Fruit fly (Drosophila melanogaster) whole organism, embryonic: ENCODE measurements around the gene Duox.

Experiments used
- Adf1 ChIP-seq: fragments of 200-800 bp; sonication (Bioruptor generic); IDR thresholded peaks from 2 replicates; pipeline ENCODE4 v1.3.6; 2022; ENCODE audit warnings: missing biosample characterization, missing genetic modification characterization
- CG11504 ChIP-seq: fragments of 200-800 bp; sonication (Bioruptor generic); optimal IDR thresholded peaks from 3 replicates; lab custom pipeline; 2019; ENCODE audit warnings: missing biosample characterization, mild to moderate bottlenecking, missing genetic modification characterization, moderate library complexity
- CG13287 ChIP-seq: fragments of 200-800 bp; sonication (Bioruptor generic); IDR thresholded peaks from 2 replicates; pipeline ENCODE4 v1.3.6; 2022; ENCODE audit warnings: missing biosample characterization, missing genetic modification characterization; ENCODE audit not compliant: partially characterized antibody
- CG16863 ChIP-seq: fragments of 200-800 bp; sonication (Bioruptor generic); optimal IDR thresholded peaks from 3 replicates; lab custom pipeline; 2016; ENCODE audit warnings: missing biosample characterization, missing genetic modification characterization
- CG17186 ChIP-seq: fragments of 200-800 bp; sonication (Bioruptor generic); optimal IDR thresholded peaks from 3 replicates; lab custom pipeline; 2017; ENCODE audit warnings: missing biosample characterization, missing genetic modification reagents, missing genetic modification characterization
- CG33557 ChIP-seq: fragments of 200-800 bp; sonication (Bioruptor generic); optimal IDR thresholded peaks from 2 replicates; lab custom pipeline; 2019; ENCODE audit warnings: missing biosample characterization, mild to moderate bottlenecking, missing genetic modification characterization, moderate library complexity
- CG34376 ChIP-seq: fragments of 200-800 bp; sonication (Bioruptor generic); optimal IDR thresholded peaks from 2 replicates; lab custom pipeline; 2018; ENCODE audit warnings: missing biosample characterization, mild to moderate bottlenecking, missing genetic modification characterization
- CG42726 ChIP-seq: fragments of 200-800 bp; sonication (Bioruptor generic); IDR thresholded peaks from 2 replicates; pipeline ENCODE4 v1.3.6; 2022; ENCODE audit warnings: missing biosample characterization, missing genetic modification characterization; ENCODE audit not compliant: partially characterized antibody
- CG5180 ChIP-seq: fragments of 200-800 bp; sonication (Bioruptor generic); optimal IDR thresholded peaks from 3 replicates; lab custom pipeline; 2017; ENCODE audit warnings: missing biosample characterization, missing genetic modification characterization, mild to moderate bottlenecking, moderate library complexity, missing genetic modification reagents
- CG7357 ChIP-seq: fragments of 200-800 bp; sonication (Bioruptor generic); IDR thresholded peaks from 3 replicates; pipeline ENCODE4 v1.3.6; 2022; ENCODE audit warnings: missing biosample characterization, missing genetic modification characterization
- Deaf1 ChIP-seq: fragments of 200-800 bp; optimal IDR thresholded peaks from 3 replicates; lab custom pipeline; 2019; ENCODE audit warnings: missing biosample characterization, mild to moderate bottlenecking, missing genetic modification characterization, moderate library complexity
- Drgx ChIP-seq: fragments of 200-800 bp; sonication (Bioruptor generic); IDR thresholded peaks from 2 replicates; pipeline ENCODE4 v1.3.6; 2022; ENCODE audit warnings: missing biosample characterization, missing genetic modification characterization
- H15 ChIP-seq: fragments of 200-800 bp; sonication (Bioruptor generic); IDR thresholded peaks from 3 replicates; pipeline ENCODE4 v1.3.6; 2022; ENCODE audit warnings: missing biosample characterization, missing genetic modification characterization
- HmgD ChIP-seq: fragments of 200-800 bp; sonication (Bioruptor generic); optimal IDR thresholded peaks from 3 replicates; lab custom pipeline; 2016; ENCODE audit warnings: missing biosample characterization, missing genetic modification characterization
- Hr3 ChIP-seq: fragments of 200-800 bp; sonication (Bioruptor generic); optimal IDR thresholded peaks from 3 replicates; lab custom pipeline; 2016; ENCODE audit warnings: missing biosample characterization, missing genetic modification characterization
- Jarid2 ChIP-seq: fragments of 200-800 bp; sonication (Bioruptor generic); optimal IDR thresholded peaks from 3 replicates; lab custom pipeline; 2017; ENCODE audit warnings: mild to moderate bottlenecking, missing biosample characterization, missing genetic modification reagents, missing genetic modification characterization
- Mes4 ChIP-seq: fragments of 200-800 bp; sonication (Bioruptor generic); optimal IDR thresholded peaks from 2 replicates; lab custom pipeline; 2016; ENCODE audit warnings: missing biosample characterization, missing genetic modification characterization
- NfI ChIP-seq: fragments of 200-800 bp; sonication (Bioruptor generic); optimal IDR thresholded peaks from 3 replicates; lab custom pipeline; 2018; ENCODE audit warnings: missing biosample characterization, mild to moderate bottlenecking, missing genetic modification characterization, moderate library complexity
- Six4 ChIP-seq: fragments of 200-800 bp; sonication (Bioruptor generic); optimal IDR thresholded peaks from 2 replicates; lab custom pipeline; 2016; ENCODE audit warnings: missing biosample characterization, missing genetic modification characterization
- Sox102F ChIP-seq: fragments of 200-800 bp; sonication (Bioruptor generic); optimal IDR thresholded peaks from 2 replicates; lab custom pipeline; 2018; ENCODE audit warnings: missing biosample characterization, mild to moderate bottlenecking, missing genetic modification characterization, moderate library complexity
- al ChIP-seq: fragments of 200-800 bp; sonication (Bioruptor generic); IDR thresholded peaks from 2 replicates; pipeline ENCODE4 v1.3.6; 2022; ENCODE audit warnings: missing biosample characterization, missing genetic modification characterization
- br ChIP-seq: fragments of >200 bp; optimal IDR thresholded peaks from 2 replicates; lab custom pipeline; 2017
- cad ChIP-seq: fragments of >200 bp; optimal IDR thresholded peaks from 2 replicates; lab custom pipeline; 2017; ENCODE audit warnings: missing biosample characterization, missing genetic modification characterization
- chm ChIP-seq: fragments of 200-800 bp; sonication (Bioruptor generic); IDR thresholded peaks from 2 replicates; pipeline ENCODE4 v1.3.6; 2022; ENCODE audit warnings: missing biosample characterization, missing genetic modification characterization
- crc ChIP-seq: fragments of 200-800 bp; sonication (Bioruptor generic); optimal IDR thresholded peaks from 2 replicates; lab custom pipeline; 2016; ENCODE audit warnings: missing biosample characterization, missing genetic modification characterization
- emc ChIP-seq: fragments of 200-800 bp; sonication (Bioruptor generic); optimal IDR thresholded peaks from 2 replicates; lab custom pipeline; 2016; ENCODE audit warnings: missing biosample characterization, missing genetic modification characterization
- ems ChIP-seq: fragments of 200-800 bp; sonication (Bioruptor generic); optimal IDR thresholded peaks from 3 replicates; lab custom pipeline; 2016; ENCODE audit warnings: missing biosample characterization, missing genetic modification characterization
- ewg ChIP-seq: fragments of 200-800 bp; sonication (Bioruptor generic); optimal IDR thresholded peaks from 3 replicates; lab custom pipeline; 2017; ENCODE audit warnings: mild to moderate bottlenecking, missing biosample characterization, missing genetic modification reagents, missing genetic modification characterization
- gro ChIP-seq: fragments of 200-800 bp; sonication (Bioruptor generic); optimal IDR thresholded peaks from 2 replicates; lab custom pipeline; 2016; ENCODE audit warnings: missing biosample characterization, missing genetic modification characterization
- ind ChIP-seq: fragments of 200-800 bp; sonication (Bioruptor generic); optimal IDR thresholded peaks from 3 replicates; lab custom pipeline; 2016; ENCODE audit warnings: missing biosample characterization, missing genetic modification characterization
- lmd ChIP-seq: fragments of 200-800 bp; sonication (Bioruptor generic); IDR thresholded peaks from 2 replicates; pipeline ENCODE4 v1.3.6; 2022; ENCODE audit warnings: missing biosample characterization, missing genetic modification characterization
- mld ChIP-seq: fragments of 200-800 bp; sonication (Bioruptor generic); IDR thresholded peaks from 3 replicates; pipeline ENCODE4 v1.3.6; 2022; ENCODE audit warnings: missing biosample characterization, missing genetic modification characterization; ENCODE audit not compliant: partially characterized antibody
- nau ChIP-seq: fragments of 200-800 bp; sonication (Bioruptor generic); optimal IDR thresholded peaks from 3 replicates; lab custom pipeline; 2017; ENCODE audit warnings: missing biosample characterization, mild to moderate bottlenecking, missing genetic modification characterization, missing genetic modification reagents
- odd ChIP-seq: fragments of 200-800 bp; sonication (Bioruptor generic); optimal IDR thresholded peaks from 2 replicates; lab custom pipeline; 2017; ENCODE audit warnings: missing biosample characterization, mild to moderate bottlenecking, missing genetic modification characterization
- prd ChIP-seq, 3 experiments: fragments of >200 bp in 2 of 3; fragments of 200-800 bp in 1 of 3; sonication (Bioruptor generic) in 1 of 3; optimal IDR thresholded peaks in 2 of 3; IDR thresholded peaks in 1 of 3; 2 replicates in 2 of 3; 3 replicates in 1 of 3; pipeline versions ENCODE4 v1.3.6 to Lab custom; 2017 to 2022; ENCODE audit warnings: missing biosample characterization in 1 of 3, missing genetic modification characterization in 1 of 3
- sd ChIP-seq: fragments of 200-800 bp; sonication (Bioruptor generic); optimal IDR thresholded peaks from 3 replicates; lab custom pipeline; 2018; ENCODE audit warnings: missing biosample characterization, mild to moderate bottlenecking, missing genetic modification characterization, moderate library complexity
- seq ChIP-seq: fragments of 200-800 bp; sonication (Bioruptor generic); IDR thresholded peaks from 2 replicates; pipeline ENCODE4 v1.3.6; 2022; ENCODE audit warnings: missing biosample characterization, missing genetic modification characterization
- sim ChIP-seq: fragments of 200-800 bp; sonication (Bioruptor generic); IDR thresholded peaks from 2 replicates; pipeline ENCODE4 v1.3.6; 2022; ENCODE audit warnings: missing biosample characterization, missing genetic modification characterization
- so ChIP-seq: fragments of 200-800 bp; sonication (Bioruptor generic); IDR thresholded peaks from 3 replicates; pipeline ENCODE4 v1.3.6; 2022; ENCODE audit warnings: missing biosample characterization, missing genetic modification characterization
- sr ChIP-seq: fragments of 200-800 bp; sonication (Bioruptor generic); IDR thresholded peaks from 3 replicates; pipeline ENCODE4 v1.3.6; 2022; ENCODE audit warnings: missing biosample characterization, missing genetic modification characterization
- stwl ChIP-seq: fragments of 200-800 bp; sonication (Bioruptor generic); optimal IDR thresholded peaks from 3 replicates; lab custom pipeline; 2018; ENCODE audit warnings: missing biosample characterization, mild to moderate bottlenecking, missing genetic modification characterization, moderate library complexity
- zfh1 ChIP-seq: fragments of 200-800 bp; sonication (Bioruptor generic); IDR thresholded peaks from 3 replicates; pipeline ENCODE4 v1.3.6; 2022; ENCODE audit warnings: missing biosample characterization, missing genetic modification characterization

Duox gene

DNA sequence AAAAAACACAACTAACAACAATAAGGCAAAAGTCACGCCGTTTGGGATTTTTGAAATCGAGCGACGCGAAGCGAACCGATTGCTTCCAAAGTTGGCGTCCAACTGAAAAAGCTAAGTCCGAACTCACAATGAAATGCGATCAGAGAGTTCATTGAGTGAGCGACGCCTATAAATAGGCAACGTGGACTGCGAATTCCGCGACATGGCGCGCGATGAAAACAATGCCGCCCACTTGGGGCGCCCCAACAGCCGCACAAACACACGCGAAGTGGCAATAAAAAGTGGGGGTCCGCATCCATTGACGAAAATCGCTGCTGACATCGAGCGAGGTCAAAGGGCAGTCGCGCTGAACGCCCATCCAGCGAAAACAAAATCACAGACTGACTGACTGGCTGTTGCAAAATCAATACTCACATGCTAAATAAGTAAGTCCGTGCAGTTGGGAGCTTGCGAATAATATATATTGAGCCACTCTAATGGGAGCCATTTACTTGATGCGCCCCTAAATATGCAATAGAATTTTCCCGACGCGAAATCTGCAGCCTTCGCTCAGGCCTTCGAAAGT lies 25.2 kb upstream of the Duox start (continued):
- peak; percentile 2 for TF ChIP-seq NfI
- peak; percentile 50 for TF ChIP-seq CG5180
- peak; percentile 59 for TF ChIP-seq Jarid2 (GFP tag; lab: Kevin White, UChicago)
- TF ChIP-seq CG13287: peak; percentile 5; the same call in 1 of the 2 replicates
- TF ChIP-seq ind (GFP tag; lab: Kevin White, UChicago): no peak

DNA sequence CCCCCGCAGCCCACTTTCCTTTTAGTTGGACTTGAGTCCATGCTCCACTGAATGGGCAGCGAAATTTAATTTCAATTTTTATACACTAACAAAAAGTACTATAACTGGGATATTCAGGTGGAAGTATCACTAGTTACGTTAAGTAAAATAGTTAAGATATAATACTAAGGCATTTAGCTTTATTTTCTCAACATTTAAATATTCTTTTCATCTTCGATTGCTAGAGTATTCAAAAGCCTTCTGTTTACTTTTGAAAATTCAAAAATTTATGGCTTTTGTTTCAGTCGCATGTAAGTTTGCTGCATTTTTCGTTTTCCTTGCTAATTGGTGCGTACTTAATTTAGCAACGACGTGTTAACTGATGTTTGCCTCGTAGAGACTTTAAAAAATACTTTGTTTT lies 21.5 kb upstream of the Duox start:
- TF ChIP-seq Drgx (GFP tag; lab: Robert Waterston, UW): peak; percentile 40; the same call in 1 of the 2 replicates
- no peak for TF ChIP-seq CG17186
- TF ChIP-seq Sox102F: peak; percentile 8

DNA sequence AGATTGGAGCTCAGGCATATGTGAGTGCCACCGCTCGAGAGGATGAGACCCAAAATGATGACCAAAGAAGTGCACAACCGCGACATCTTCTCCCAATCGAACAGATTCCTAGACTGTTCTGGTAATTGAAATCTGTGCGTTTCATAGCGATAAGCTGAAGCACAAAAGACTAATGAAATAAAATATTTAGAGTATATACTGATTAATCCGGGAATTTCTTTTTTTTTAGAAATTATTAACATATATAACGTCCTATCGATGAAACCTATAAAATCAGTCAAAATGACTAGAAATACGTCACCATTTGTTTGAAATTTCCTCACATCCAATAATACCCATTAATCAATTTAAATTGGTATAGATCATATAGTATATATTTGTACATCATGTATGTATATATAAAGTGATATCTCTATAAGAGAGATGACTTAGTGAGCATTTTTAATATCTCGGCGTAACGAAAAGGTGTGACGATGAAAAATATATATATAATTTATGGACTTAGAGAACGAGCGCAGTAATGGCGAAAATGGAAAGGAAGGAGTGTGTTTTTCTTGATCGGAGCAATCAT lies 17.1 kb upstream of the Duox start, which contains the start of the genes CG3117 and CG2983:
Gene CG3117, minus strand, starts transcription at position 101 of the 571 bp plus-strand sequence.
Gene CG2983, plus strand, starts transcription at position 521 of the 571 bp plus-strand sequence.
- TF ChIP-seq sim (GFP tag; lab: Robert Waterston, UW) (no peak), CG16863 (GFP tag; lab: Kevin White, UChicago) (no peak), Adf1 (GFP tag; lab: Robert Waterston, UW) (no peak), Hr3 (GFP tag; lab: Kevin White, UChicago) (no peak), crc (no peak), mld (no peak), sd (tag; lab: Kevin White, UChicago) (no peak), Mes4 (GFP tag; lab: Kevin White, UChicago) (no peak), Deaf1 (tag; lab: Kevin White, UChicago) (no peak), H15 (no peak), prd (optimal IDR thresholded peaks at IDR 0.05; lab: Kevin White, UChicago) (no peak), prd (GFP tag; IDR thresholded peaks at IDR 0.05; lab: Robert Waterston, UW) (no peak), ems (no peak), nau (GFP tag; lab: Kevin White, UChicago) (no peak), zfh1 (GFP tag; lab: Robert Waterston, UW) (no peak), seq (GFP tag; lab: Robert Waterston, UW) (no peak), CG33557 (GFP tag; lab: Kevin White, UChicago) (no peak)

- no peak for TF ChIP-seq lmd
- no peak for TF ChIP-seq Six4 (GFP tag; lab: Kevin White, UChicago)
- TF ChIP-seq emc (GFP tag; lab: Kevin White, UChicago): no peak
- TF ChIP-seq CG11504: no peak
- TF ChIP-seq so (GFP tag; lab: Robert Waterston, UW): no peak
- TF ChIP-seq odd (GFP tag; lab: Kevin White, UChicago): no peak
- TF ChIP-seq chm (GFP tag; lab: Robert Waterston, UW): no peak
- no peak for TF ChIP-seq CG7357
- TF ChIP-seq CG34376: no peak
- no peak for TF ChIP-seq stwl
- TF ChIP-seq al (GFP tag; lab: Robert Waterston, UW): no peak
- no peak for TF ChIP-seq HmgD (GFP tag; lab: Kevin White, UChicago)
- TF ChIP-seq mld: no peak
- no peak for TF ChIP-seq gro (GFP tag; lab: Kevin White, UChicago)
- no peak for TF ChIP-seq sr (GFP tag; lab: Robert Waterston, UW)
- no peak for TF ChIP-seq cad
- TF ChIP-seq ewg (GFP tag; lab: Kevin White, UChicago): no peak
- TF ChIP-seq CG42726 (GFP tag; lab: Robert Waterston, UW): no peak
- TF ChIP-seq br (lab: Kevin White, UChicago): no peak
Observed at dm6 chr2L:2845634-2846033, 15.6 kb upstream of the Duox start, which contains the start of gene CG18557. Gene CG18557 (minus strand): TSS chr2L:2845734.
